Fruit fly (Drosophila melanogaster) whole organism, embryonic: ENCODE data around the gene CG12182.

Experiments used
- ATbp ChIP-seq: fragments of 200-800 bp; sonication (Bioruptor generic); optimal IDR thresholded peaks from 2 replicates; lab custom pipeline; 2017; ENCODE audit warnings: missing biosample characterization, mild to moderate bottlenecking, missing genetic modification characterization, missing genetic modification reagents
- Abd-B ChIP-seq: fragments of 200-800 bp; sonication (Bioruptor generic); optimal IDR thresholded peaks from 2 replicates; lab custom pipeline; 2018; ENCODE audit warnings: missing biosample characterization, mild to moderate bottlenecking, missing genetic modification characterization, moderate library complexity
- Atf3 ChIP-seq: fragments of 200-800 bp; sonication (Bioruptor generic); optimal IDR thresholded peaks from 3 replicates; lab custom pipeline; 2016; ENCODE audit warnings: missing biosample characterization, missing genetic modification characterization
- Awh ChIP-seq: fragments of 200-800 bp; sonication (Bioruptor generic); IDR thresholded peaks from 2 replicates; pipeline ENCODE4, ENCODE4 v1.3.6; 2022; ENCODE audit warnings: missing biosample characterization, missing genetic modification characterization
- Blimp-1 ChIP-seq: fragments of 200-800 bp; sonication (Bioruptor generic); optimal IDR thresholded peaks from 3 replicates; lab custom pipeline; 2018; ENCODE audit warnings: missing biosample characterization, missing genetic modification characterization, mild to moderate bottlenecking, moderate library complexity, missing genetic modification reagents
- CG10979 ChIP-seq: fragments of 200-800 bp; sonication (Bioruptor generic); optimal IDR thresholded peaks from 2 replicates; lab custom pipeline; 2018; ENCODE audit warnings: missing biosample characterization, mild to moderate bottlenecking, missing genetic modification characterization, moderate library complexity
- CG13775 ChIP-seq: fragments of 200-800 bp; sonication (Bioruptor generic); optimal IDR thresholded peaks from 3 replicates; lab custom pipeline; 2017; ENCODE audit warnings: missing biosample characterization, mild to moderate bottlenecking, missing genetic modification characterization
- CG15073 ChIP-seq: fragments of 200-800 bp; sonication (Bioruptor generic); optimal IDR thresholded peaks from 2 replicates; lab custom pipeline; 2016; ENCODE audit warnings: missing biosample characterization, missing genetic modification characterization
- CG17612 ChIP-seq: fragments of 200-800 bp; sonication (Bioruptor generic); IDR thresholded peaks from 2 replicates; pipeline ENCODE4 v1.3.6; 2022; ENCODE audit warnings: missing biosample characterization, missing genetic modification characterization
- CG30431 ChIP-seq: fragments of 200-800 bp; sonication (Bioruptor generic); optimal IDR thresholded peaks from 2 replicates; lab custom pipeline; 2017; ENCODE audit warnings: missing biosample characterization, missing genetic modification characterization
- CG32767 ChIP-seq: fragments of 200-800 bp; sonication (Bioruptor generic); IDR thresholded peaks from 2 replicates; pipeline ENCODE4 v1.3.6; 2022; ENCODE audit warnings: missing biosample characterization, missing genetic modification characterization
- CG7372 ChIP-seq: fragments of 200-800 bp; sonication (Bioruptor generic); IDR thresholded peaks from 2 replicates; pipeline ENCODE4 v1.3.6; 2022; ENCODE audit warnings: missing biosample characterization, missing genetic modification characterization
- Hr78 ChIP-seq, 2 experiments: fragments of 200-800 bp in 1 of 2; fragments of >200 bp in 1 of 2; sonication (Bioruptor generic) in 1 of 2; optimal IDR thresholded peaks; 2 replicates each; lab custom pipeline; 2017 to 2019; ENCODE audit warnings: missing biosample characterization in 2 of 2, missing genetic modification characterization in 2 of 2, mild to moderate bottlenecking in 1 of 2, moderate library complexity in 1 of 2
- Oli ChIP-seq: fragments of 200-800 bp; sonication (Bioruptor generic); optimal IDR thresholded peaks from 2 replicates; lab custom pipeline; 2018; ENCODE audit warnings: missing biosample characterization, mild to moderate bottlenecking, missing genetic modification characterization, moderate library complexity
- Optix ChIP-seq: fragments of 200-800 bp; sonication (Bioruptor generic); IDR thresholded peaks from 3 replicates; pipeline ENCODE4 v1.3.6; 2022; ENCODE audit warnings: missing biosample characterization, missing genetic modification characterization
- Ptx1 ChIP-seq: fragments of 200-800 bp; sonication (Bioruptor generic); IDR thresholded peaks from 2 replicates; pipeline ENCODE4 v1.3.6; 2022; ENCODE audit warnings: missing biosample characterization, missing genetic modification characterization
- bab2 ChIP-seq: fragments of 200-800 bp; sonication (Bioruptor generic); optimal IDR thresholded peaks from 2 replicates; lab custom pipeline; 2016; ENCODE audit warnings: missing biosample characterization, missing genetic modification characterization
- ci ChIP-seq: fragments of 200-800 bp; sonication (Bioruptor generic); IDR thresholded peaks from 3 replicates; pipeline ENCODE4 v1.3.6; 2022; ENCODE audit warnings: missing biosample characterization, missing genetic modification characterization
- mam ChIP-seq: fragments of 200-800 bp; sonication (Bioruptor generic); optimal IDR thresholded peaks from 3 replicates; lab custom pipeline; 2016; ENCODE audit warnings: missing biosample characterization, missing genetic modification characterization
- phol ChIP-seq: fragments of 200-800 bp; sonication (Bioruptor generic); optimal IDR thresholded peaks from 3 replicates; lab custom pipeline; 2018; ENCODE audit warnings: missing biosample characterization, mild to moderate bottlenecking, missing genetic modification characterization, moderate library complexity

CG12182 gene

dm6 chr3L:2548932-2549331, 50.4 kb downstream of the CG12182 start (continued):
- TF ChIP-seq CG7372 (no peak), mam (no peak), Oli (no peak), CG10979 (tag; lab: Kevin White, UChicago) (peak; percentile 45), CG15073 (no peak), CG17612 (no peak), Optix (GFP tag; lab: Robert Waterston, UW) (no peak), phol (tag; lab: Kevin White, UChicago) (peak; percentile 24), bab2 (no peak), CG32767 (GFP tag; lab: Robert Waterston, UW) (no peak)

dm6 chr3L:2545913-2546312, 53.5 kb downstream of the CG12182 start:
- TF ChIP-seq Blimp-1 (GFP tag; lab: Kevin White, UChicago), result peak; percentile 90
- TF ChIP-seq ci (GFP tag; lab: Robert Waterston, UW), result peak; percentile 30; the same call in 1 of the 3 replicates
- TF ChIP-seq CG30431 (GFP tag; lab: Kevin White, UChicago), result no peak
- TF ChIP-seq Ptx1 (GFP tag; lab: Robert Waterston, UW), result no peak
- no peak for TF ChIP-seq Abd-B
- TF ChIP-seq Atf3 (GFP tag; lab: Kevin White, UChicago), result no peak
- 0 out of 2 replicates have a peak, but pooled peaks have one; percentile 17 for TF ChIP-seq Awh (GFP tag; lab: Robert Waterston, UW)
- TF ChIP-seq Hr78 (GFP tag; optimal IDR thresholded peaks at IDR 0.05; lab: Kevin White, UChicago), result peak in 1 of 2 experiments; percentile 50
- TF ChIP-seq CG13775 (GFP tag; lab: Kevin White, UChicago), result no peak
- TF ChIP-seq ATbp, result peak; percentile 9
